Fruit fly (Drosophila melanogaster): ENCODE measurements around the gene CG17378.

Gene CG17378

DNA sequence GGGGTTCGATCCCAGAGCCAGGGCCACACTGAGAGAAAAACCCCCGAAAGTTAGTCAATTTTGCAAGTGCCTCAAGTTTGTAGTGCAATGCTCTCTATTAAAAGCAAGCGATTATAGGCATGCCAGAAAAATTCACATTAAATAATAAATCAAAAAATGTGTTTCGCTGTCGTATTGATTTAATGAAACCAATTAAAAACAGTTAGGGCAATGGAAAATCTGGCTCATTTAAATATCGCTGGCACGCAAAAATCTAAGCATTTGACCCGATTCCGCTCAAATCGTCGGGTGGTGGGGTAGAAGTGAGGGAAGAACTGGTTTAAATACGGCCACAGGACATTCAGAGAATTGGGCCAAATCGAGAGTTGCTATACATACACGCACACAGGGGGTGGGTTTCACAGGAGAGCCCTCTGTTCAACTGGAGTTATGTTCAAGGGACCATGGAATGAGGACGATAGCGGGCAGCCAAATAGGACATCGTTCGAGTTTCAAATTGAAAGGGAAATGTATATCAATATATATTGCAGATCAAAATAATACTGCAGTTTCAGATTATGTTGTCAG is 21.2 kb downstream of the CG17378 start (continued):
- TF ChIP-seq CG4820 (GFP tag; optimal IDR thresholded peaks at IDR 0.05) = no peak
- 0 out of 3 replicates have a peak, but pooled peaks have one; percentile 27 for TF ChIP-seq Optix (GFP tag; IDR thresholded peaks at IDR 0.05)
- TF ChIP-seq fd64A (GFP tag; optimal IDR thresholded peaks at IDR 0.05) = no peak
- TF ChIP-seq CkIIα-i1 (GFP tag; IDR thresholded peaks at IDR 0.05) = no peak
- no peak for TF ChIP-seq Sry-δ (GFP tag; optimal IDR thresholded peaks at IDR 0.05)
- TF ChIP-seq CG42726 (GFP tag; IDR thresholded peaks at IDR 0.05; ENCODE audit: partially characterized antibody) = no peak
- TF ChIP-seq CG5180 (GFP tag; optimal IDR thresholded peaks at IDR 0.05) = no peak
- no peak for TF ChIP-seq CG18619 (GFP tag; optimal IDR thresholded peaks at IDR 0.05)
- TF ChIP-seq CG43689 (GFP tag; IDR thresholded peaks at IDR 0.05) = no peak
- peak; percentile 1 for TF ChIP-seq Sox100B (GFP tag; optimal IDR thresholded peaks at IDR 0.05)
- no peak for TF ChIP-seq peb (GFP tag; IDR thresholded peaks at IDR 0.05)
- peak; percentile 32 for TF ChIP-seq bcd (GFP tag; optimal IDR thresholded peaks at IDR 0.05)
- no peak for TF ChIP-seq Ptx1 (GFP tag; IDR thresholded peaks at IDR 0.05)
- no peak for TF ChIP-seq CG8478 (optimal IDR thresholded peaks at IDR 0.05)
- TF ChIP-seq lov (optimal IDR thresholded peaks at IDR 0.05) = no peak
- no peak for TF ChIP-seq lov (GFP tag; IDR thresholded peaks at IDR 0.05)
- 0 out of 2 replicates have a peak, but pooled peaks have one; percentile 9 for TF ChIP-seq CG14014 (GFP tag; IDR thresholded peaks at IDR 0.05)
- TF ChIP-seq CG2120 (GFP tag; optimal IDR thresholded peaks at IDR 0.05) = no peak
- TF ChIP-seq HmgZ (tag; optimal IDR thresholded peaks at IDR 0.05) = no peak
- peak; percentile 29 for TF ChIP-seq CG10543 (GFP tag; optimal IDR thresholded peaks at IDR 0.05)
- no peak for TF ChIP-seq CG15514 (GFP tag; optimal IDR thresholded peaks at IDR 0.05)
- TF ChIP-seq D19B (GFP tag; optimal IDR thresholded peaks at IDR 0.05) = peak; percentile 2
- peak; percentile 40 for TF ChIP-seq dmrt99B (tag; optimal IDR thresholded peaks at IDR 0.05)
- no peak for TF ChIP-seq CG4854 (GFP tag; optimal IDR thresholded peaks at IDR 0.05)
- TF ChIP-seq sug (tag; optimal IDR thresholded peaks at IDR 0.05) = no peak
- no peak for TF ChIP-seq lbe (GFP tag; optimal IDR thresholded peaks at IDR 0.05)
- no peak for TF ChIP-seq Rx (GFP tag; IDR thresholded peaks at IDR 0.05)
- no peak for TF ChIP-seq CG18011 (GFP tag; optimal IDR thresholded peaks at IDR 0.05)
- no peak for TF ChIP-seq NK7.1 (GFP tag; optimal IDR thresholded peaks at IDR 0.05)
- peak; percentile 8 for TF ChIP-seq repo (GFP tag; optimal IDR thresholded peaks at IDR 0.05)
- TF ChIP-seq da (GFP tag; optimal IDR thresholded peaks at IDR 0.05) = no peak
- TF ChIP-seq shn (GFP tag; optimal IDR thresholded peaks at IDR 0.05) = peak; percentile 21
- no peak for TF ChIP-seq CG2875 (GFP tag; optimal IDR thresholded peaks at IDR 0.05)
- no peak for TF ChIP-seq BtbVII (GFP tag; optimal IDR thresholded peaks at IDR 0.05)
- TF ChIP-seq E2f1 (GFP tag; IDR thresholded peaks at IDR 0.05) = 0 out of 2 replicates have a peak, but pooled peaks have one; percentile 28
- TF ChIP-seq Blimp-1 (GFP tag; optimal IDR thresholded peaks at IDR 0.05) = peak; percentile 5
- no peak for TF ChIP-seq CG6791 (GFP tag; IDR thresholded peaks at IDR 0.05; ENCODE audit: partially characterized antibody)
- TF ChIP-seq bowl (GFP tag; IDR thresholded peaks at IDR 0.05) = 0 out of 2 replicates have a peak, but pooled peaks have one; percentile 26
- TF ChIP-seq CG6765 (GFP tag; optimal IDR thresholded peaks at IDR 0.05) = no peak
- TF ChIP-seq Gsc (GFP tag; IDR thresholded peaks at IDR 0.05) = no peak
- no peak for TF ChIP-seq CG3847 (GFP tag; IDR thresholded peaks at IDR 0.05)
- TF ChIP-seq vvl (GFP tag; IDR thresholded peaks at IDR 0.05) = no peak
- no peak for TF ChIP-seq CG8388 (GFP tag; optimal IDR thresholded peaks at IDR 0.05)
- no peak for TF ChIP-seq CG17186 (GFP tag; optimal IDR thresholded peaks at IDR 0.05)
- TF ChIP-seq eyg (GFP tag; optimal IDR thresholded peaks at IDR 0.05) = no peak
- no peak for TF ChIP-seq CG12942 (GFP tag; optimal IDR thresholded peaks at IDR 0.05)
- no peak for TF ChIP-seq so (GFP tag; IDR thresholded peaks at IDR 0.05)
- TF ChIP-seq pum (GFP tag; optimal IDR thresholded peaks at IDR 0.05) = no peak
- TF ChIP-seq dati (GFP tag; IDR thresholded peaks at IDR 0.05) = no peak
- no peak for TF ChIP-seq al (GFP tag; IDR thresholded peaks at IDR 0.05)
- peak; percentile 74 for TF ChIP-seq z (GFP tag; IDR thresholded peaks at IDR 0.05)
- peak; percentile 17; the same call in 1 of the 4 replicates for TF ChIP-seq Gug (GFP tag; IDR thresholded peaks at IDR 0.05)
